Fruit fly (Drosophila melanogaster) whole organism, embryonic: ENCODE data around the gene Ubc4.

Experiments used
- Awh ChIP-seq: fragments of 200-800 bp; sonication (Bioruptor generic); IDR thresholded peaks from 2 replicates; pipeline ENCODE4, ENCODE4 v1.3.6; 2022; ENCODE audit warnings: missing biosample characterization, missing genetic modification characterization
- B-H1 ChIP-seq: fragments of 200-800 bp; sonication (Bioruptor generic); IDR thresholded peaks from 3 replicates; pipeline ENCODE4 v1.3.6; 2022; ENCODE audit warnings: missing biosample characterization, missing genetic modification characterization
- CG10267 ChIP-seq: fragments of 200-800 bp; sonication (Bioruptor generic); optimal IDR thresholded peaks from 2 replicates; lab custom pipeline; 2018; ENCODE audit warnings: missing biosample characterization, mild to moderate bottlenecking, missing genetic modification characterization, moderate library complexity
- CG11695 ChIP-seq: fragments of 200-800 bp; sonication (Bioruptor generic); IDR thresholded peaks from 3 replicates; pipeline ENCODE4 v1.3.6; 2022; ENCODE audit warnings: missing biosample characterization, missing genetic modification characterization
- CG12236 ChIP-seq: fragments of 200-800 bp; sonication (Bioruptor generic); optimal IDR thresholded peaks from 2 replicates; lab custom pipeline; 2016; ENCODE audit warnings: missing biosample characterization, missing genetic modification characterization
- CG12942 ChIP-seq: fragments of 200-800 bp; sonication (Bioruptor generic); optimal IDR thresholded peaks from 3 replicates; lab custom pipeline; 2016; ENCODE audit warnings: missing biosample characterization, missing genetic modification characterization
- CG14860 ChIP-seq: fragments of 200-800 bp; sonication (Bioruptor generic); IDR thresholded peaks from 3 replicates; pipeline ENCODE4 v1.3.6; 2022; ENCODE audit warnings: missing biosample characterization, missing genetic modification characterization; ENCODE audit not compliant: partially characterized antibody
- CG16863 ChIP-seq: fragments of 200-800 bp; sonication (Bioruptor generic); optimal IDR thresholded peaks from 3 replicates; lab custom pipeline; 2016; ENCODE audit warnings: missing biosample characterization, missing genetic modification characterization
- CG17186 ChIP-seq: fragments of 200-800 bp; sonication (Bioruptor generic); optimal IDR thresholded peaks from 3 replicates; lab custom pipeline; 2017; ENCODE audit warnings: missing biosample characterization, missing genetic modification reagents, missing genetic modification characterization
- CG17385 ChIP-seq: fragments of 200-800 bp; sonication (Bioruptor generic); optimal IDR thresholded peaks from 3 replicates; lab custom pipeline; 2018; ENCODE audit warnings: missing biosample characterization, mild to moderate bottlenecking, missing genetic modification characterization
- CG17568 ChIP-seq: fragments of 200-800 bp; sonication (Bioruptor generic); optimal IDR thresholded peaks from 2 replicates; lab custom pipeline; 2018; ENCODE audit warnings: missing biosample characterization, mild to moderate bottlenecking, missing genetic modification characterization, moderate library complexity
- CG17802 ChIP-seq: fragments of 200-800 bp; sonication (Bioruptor generic); optimal IDR thresholded peaks from 2 replicates; lab custom pipeline; 2018; ENCODE audit warnings: missing biosample characterization, mild to moderate bottlenecking, missing genetic modification characterization, moderate library complexity
- CG1832 ChIP-seq: fragments of 200-800 bp; sonication (Bioruptor generic); optimal IDR thresholded peaks from 2 replicates; lab custom pipeline; 2017; ENCODE audit warnings: missing biosample characterization, mild to moderate bottlenecking, missing genetic modification characterization, inconsistent platforms
- CG2678 ChIP-seq: fragments of 200-800 bp; sonication (Bioruptor generic); optimal IDR thresholded peaks from 3 replicates; lab custom pipeline; 2019; ENCODE audit warnings: missing biosample characterization, mild to moderate bottlenecking, missing genetic modification characterization, moderate library complexity
- CG2875 ChIP-seq: fragments of 200-800 bp; sonication (Bioruptor generic); optimal IDR thresholded peaks from 2 replicates; lab custom pipeline; 2017; ENCODE audit warnings: missing biosample characterization, mild to moderate bottlenecking, missing genetic modification characterization, missing genetic modification reagents
- CG3407 ChIP-seq: fragments of 200-800 bp; sonication (Bioruptor generic); optimal IDR thresholded peaks from 2 replicates; lab custom pipeline; 2018; ENCODE audit warnings: missing biosample characterization, mild to moderate bottlenecking, missing genetic modification characterization
- CG6689 ChIP-seq: fragments of 200-800 bp; sonication (Bioruptor generic); IDR thresholded peaks from 2 replicates; pipeline ENCODE4 v1.3.6; 2022; ENCODE audit warnings: missing biosample characterization, missing genetic modification characterization
- CG9817 ChIP-seq: fragments of 200-800 bp; sonication (Bioruptor generic); optimal IDR thresholded peaks from 2 replicates; lab custom pipeline; 2018; ENCODE audit warnings: missing biosample characterization, mild to moderate bottlenecking, missing genetic modification characterization, moderate library complexity
- CG9876 ChIP-seq: fragments of 200-800 bp; sonication (Bioruptor generic); optimal IDR thresholded peaks from 2 replicates; lab custom pipeline; 2016; ENCODE audit warnings: missing biosample characterization, missing genetic modification characterization
- D ChIP-seq, 2 experiments: fragments of 200-800 bp in 1 of 2; fragments of >200 bp in 1 of 2; sonication (Bioruptor generic) in 1 of 2; optimal IDR thresholded peaks; 2 replicates in 1 of 2; 3 replicates in 1 of 2; lab custom pipeline; 2017; ENCODE audit warnings: mild to moderate bottlenecking in 1 of 2, missing biosample characterization in 1 of 2, missing genetic modification characterization in 1 of 2, missing genetic modification reagents in 1 of 2
- Hand ChIP-seq: fragments of 200-800 bp; sonication (Bioruptor generic); optimal IDR thresholded peaks from 2 replicates; lab custom pipeline; 2017; ENCODE audit warnings: mild to moderate bottlenecking, missing biosample characterization, missing genetic modification reagents, missing genetic modification characterization
- Hmr ChIP-seq: fragments of 200-800 bp; sonication (Bioruptor generic); optimal IDR thresholded peaks from 3 replicates; lab custom pipeline; 2017; ENCODE audit warnings: mild to moderate bottlenecking, missing biosample characterization, missing genetic modification reagents, missing genetic modification characterization
- Hsf ChIP-seq: fragments of 200-800 bp; sonication (Bioruptor generic); optimal IDR thresholded peaks from 3 replicates; lab custom pipeline; 2016; ENCODE audit warnings: missing biosample characterization, missing genetic modification characterization
- Jarid2 ChIP-seq: fragments of 200-800 bp; sonication (Bioruptor generic); optimal IDR thresholded peaks from 3 replicates; lab custom pipeline; 2017; ENCODE audit warnings: mild to moderate bottlenecking, missing biosample characterization, missing genetic modification reagents, missing genetic modification characterization
- Max ChIP-seq: fragments of 200-800 bp; sonication (Bioruptor generic); optimal IDR thresholded peaks from 2 replicates; lab custom pipeline; 2016; ENCODE audit warnings: missing biosample characterization, mild to moderate bottlenecking, missing genetic modification characterization
- Nf-YA ChIP-seq: fragments of 200-800 bp; sonication (Bioruptor generic); IDR thresholded peaks from 2 replicates; pipeline ENCODE4 v1.3.6; 2022; ENCODE audit warnings: missing biosample characterization, missing genetic modification characterization
- Six4 ChIP-seq: fragments of 200-800 bp; sonication (Bioruptor generic); optimal IDR thresholded peaks from 2 replicates; lab custom pipeline; 2016; ENCODE audit warnings: missing biosample characterization, missing genetic modification characterization
- chm ChIP-seq: fragments of 200-800 bp; sonication (Bioruptor generic); IDR thresholded peaks from 2 replicates; pipeline ENCODE4 v1.3.6; 2022; ENCODE audit warnings: missing biosample characterization, missing genetic modification characterization
- ci ChIP-seq: fragments of 200-800 bp; sonication (Bioruptor generic); IDR thresholded peaks from 3 replicates; pipeline ENCODE4 v1.3.6; 2022; ENCODE audit warnings: missing biosample characterization, missing genetic modification characterization
- danr ChIP-seq: fragments of 200-800 bp; sonication (Bioruptor generic); IDR thresholded peaks from 2 replicates; pipeline ENCODE4 v1.3.6; 2022; ENCODE audit warnings: missing biosample characterization, missing genetic modification characterization
- dimm ChIP-seq: fragments of 200-800 bp; sonication (Bioruptor generic); IDR thresholded peaks from 2 replicates; pipeline ENCODE4 v1.3.6; 2022; ENCODE audit warnings: missing biosample characterization, missing genetic modification characterization
- disco-r ChIP-seq: fragments of 200-800 bp; sonication (Bioruptor generic); optimal IDR thresholded peaks from 2 replicates; lab custom pipeline; 2016; ENCODE audit warnings: missing biosample characterization, missing genetic modification characterization
- en ChIP-seq: fragments of 200-800 bp; sonication (Bioruptor generic); optimal IDR thresholded peaks from 2 replicates; lab custom pipeline; 2016; ENCODE audit warnings: missing biosample characterization, missing genetic modification characterization
- fu2 ChIP-seq: fragments of 200-800 bp; sonication (Bioruptor generic); optimal IDR thresholded peaks from 2 replicates; lab custom pipeline; 2016; ENCODE audit warnings: missing biosample characterization, missing genetic modification characterization
- gsb ChIP-seq: fragments of 200-800 bp; sonication (Bioruptor generic); IDR thresholded peaks from 2 replicates; pipeline ENCODE4 v1.3.6; 2022; ENCODE audit warnings: missing biosample characterization, missing genetic modification characterization
- inv ChIP-seq: fragments of 200-800 bp; sonication (Bioruptor generic); IDR thresholded peaks from 2 replicates; pipeline ENCODE4 v1.3.6; 2022; ENCODE audit warnings: missing biosample characterization, missing genetic modification characterization; ENCODE audit not compliant: partially characterized antibody
- jumu ChIP-seq: fragments of 200-800 bp; sonication (Bioruptor generic); optimal IDR thresholded peaks from 3 replicates; lab custom pipeline; 2016; ENCODE audit warnings: missing biosample characterization, missing genetic modification characterization
- kni ChIP-seq: fragments of 200-800 bp; sonication (Bioruptor generic); optimal IDR thresholded peaks from 3 replicates; lab custom pipeline; 2017; ENCODE audit warnings: mild to moderate bottlenecking, missing biosample characterization, missing genetic modification reagents, missing genetic modification characterization
- org-1 ChIP-seq: fragments of 200-800 bp; sonication (Bioruptor generic); optimal IDR thresholded peaks from 2 replicates; lab custom pipeline; 2017; ENCODE audit warnings: missing biosample characterization, missing genetic modification characterization
- otp ChIP-seq: fragments of 200-800 bp; sonication (Bioruptor generic); IDR thresholded peaks from 3 replicates; pipeline ENCODE4, ENCODE4 v1.3.6; 2022; ENCODE audit warnings: missing biosample characterization, missing genetic modification characterization
- pan ChIP-seq, 4 experiments: fragments of >200 bp in 3 of 4; fragments of 200-800 bp in 1 of 4; sonication (Bioruptor generic) in 1 of 4; optimal IDR thresholded peaks in 3 of 4; IDR thresholded peaks in 1 of 4; 2 replicates each; pipeline versions ENCODE4 v1.3.6 to Lab custom; 2017 to 2022; ENCODE audit warnings: missing biosample characterization in 2 of 4, missing genetic modification characterization in 2 of 4, mixed read lengths in 1 of 4
- pho ChIP-seq: fragments of 200-800 bp; sonication (Bioruptor generic); optimal IDR thresholded peaks from 2 replicates; lab custom pipeline; 2016; ENCODE audit warnings: missing biosample characterization, missing genetic modification characterization
- psq ChIP-seq: fragments of 200-800 bp; sonication (Bioruptor generic); optimal IDR thresholded peaks from 2 replicates; lab custom pipeline; 2017; ENCODE audit warnings: missing biosample characterization, missing genetic modification characterization
- sisA ChIP-seq: fragments of 200-800 bp; sonication (Bioruptor generic); IDR thresholded peaks from 2 replicates; pipeline ENCODE4 v1.3.6; 2022; ENCODE audit warnings: missing biosample characterization, missing genetic modification characterization
- slbo ChIP-seq: fragments of 200-800 bp; sonication (Bioruptor generic); IDR thresholded peaks from 2 replicates; pipeline ENCODE4 v1.3.6; 2022; ENCODE audit warnings: missing biosample characterization, missing genetic modification characterization
- stwl ChIP-seq: fragments of 200-800 bp; sonication (Bioruptor generic); optimal IDR thresholded peaks from 3 replicates; lab custom pipeline; 2018; ENCODE audit warnings: missing biosample characterization, mild to moderate bottlenecking, missing genetic modification characterization, moderate library complexity
- sug ChIP-seq: fragments of 200-800 bp; optimal IDR thresholded peaks from 2 replicates; lab custom pipeline; 2019; ENCODE audit warnings: missing biosample characterization, mild to moderate bottlenecking, missing genetic modification characterization, moderate library complexity
- unpg ChIP-seq: fragments of 200-800 bp; sonication (Bioruptor generic); optimal IDR thresholded peaks from 3 replicates; lab custom pipeline; 2018; ENCODE audit warnings: missing biosample characterization, mild to moderate bottlenecking, missing genetic modification characterization, moderate library complexity
- zen ChIP-seq: fragments of 200-800 bp; sonication (Bioruptor generic); optimal IDR thresholded peaks from 3 replicates; lab custom pipeline; 2018; ENCODE audit warnings: missing biosample characterization, mild to moderate bottlenecking, missing genetic modification characterization, moderate library complexity

Gene Ubc4

DNA sequence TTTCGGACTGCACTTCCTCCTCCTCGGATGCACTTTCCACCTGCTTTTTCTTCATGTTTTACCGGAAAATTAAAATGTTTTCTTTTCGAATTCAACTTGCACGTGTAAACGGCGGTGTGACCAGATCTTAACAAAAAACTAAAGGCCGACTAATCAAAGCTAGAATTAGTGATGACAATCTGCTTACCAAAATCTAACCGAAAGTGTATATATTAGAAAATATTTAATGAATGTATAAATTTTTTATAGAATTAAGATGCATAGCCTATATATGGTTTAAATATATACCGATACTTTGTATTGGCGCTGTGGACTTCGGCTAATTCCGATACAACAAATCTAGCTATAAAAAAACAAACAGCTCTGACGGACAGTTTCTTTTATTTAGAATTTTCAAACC, 20.8 kb downstream of the Ubc4 start, which contains the start of the genes CG18178 and CG14174 (continued):
- TF ChIP-seq danr (GFP tag; lab: Robert Waterston, UW) (0 out of 2 replicates have a peak, but pooled peaks have one; percentile 12), stwl (tag; lab: Kevin White, UChicago) (peak; percentile 35), Nf-YA (GFP tag; lab: Robert Waterston, UW) (0 out of 2 replicates have a peak, but pooled peaks have one; percentile 18), Awh (no peak), CG12236 (GFP tag; lab: Kevin White, UChicago) (no peak), unpg (GFP tag; lab: Kevin White, UChicago) (peak; percentile 56), Hand (GFP tag; lab: Kevin White, UChicago) (peak; percentile 2), sisA (GFP tag; lab: Robert Waterston, UW) (peak; percentile 58), CG17568 (no peak), pho (GFP tag; lab: Kevin White, UChicago) (no peak), CG2678 (peak; percentile 74), CG10267 (tag; lab: Kevin White, UChicago) (peak; percentile 76), CG1832 (GFP tag; lab: Kevin White, UChicago) (no peak), gsb (GFP tag; lab: Robert Waterston, UW) (no peak), Hsf (GFP tag; lab: Kevin White, UChicago) (peak; percentile 25), fu2 (GFP tag; lab: Kevin White, UChicago) (no peak), pan (optimal IDR thresholded peaks at IDR 0.05; lab: Kevin White, UChicago) (no peak), pan (GFP tag; optimal IDR thresholded peaks at IDR 0.05 in 1 of 2, IDR thresholded peaks at IDR 0.05 in 1 of 2) (peak in 1 of 2 experiments; percentile 51), CG17186 (GFP tag; lab: Kevin White, UChicago) (peak; percentile 40), sug (tag; lab: Kevin White, UChicago) (peak; percentile 83), chm (GFP tag; lab: Robert Waterston, UW) (no peak), disco-r (GFP tag; lab: Kevin White, UChicago) (no peak), Max (GFP tag; lab: Kevin White, UChicago) (peak; percentile 90), kni (GFP tag; lab: Kevin White, UChicago) (no peak), Jarid2 (GFP tag; lab: Kevin White, UChicago) (no peak), CG11695 (GFP tag; lab: Robert Waterston, UW) (peak; percentile 49; the same call in 1 of the 3 replicates), CG3407 (GFP tag; lab: Kevin White, UChicago) (no peak), CG9876 (no peak), otp (no peak), Hmr (no peak), CG6689 (peak; percentile 67), D (optimal IDR thresholded peaks at IDR 0.05; lab: Kevin White, UChicago) (no peak), D (GFP tag; optimal IDR thresholded peaks at IDR 0.05; lab: Kevin White, UChicago) (peak; percentile 16), CG17802 (tag; lab: Kevin White, UChicago) (peak; percentile 54), dimm (GFP tag; lab: Robert Waterston, UW) (no peak), org-1 (GFP tag; lab: Kevin White, UChicago) (no peak), zen (tag; lab: Kevin White, UChicago) (peak; percentile 73), slbo (GFP tag; lab: Robert Waterston, UW) (peak; percentile 83), psq (peak; percentile 12), CG12942 (GFP tag; lab: Kevin White, UChicago) (peak; percentile 58), CG17385 (GFP tag; lab: Kevin White, UChicago) (peak; percentile 66), inv (peak; percentile 34; the same call in 1 of the 2 replicates), Six4 (GFP tag; lab: Kevin White, UChicago) (peak; percentile 51), jumu (GFP tag; lab: Kevin White, UChicago) (no peak), CG9817 (tag; lab: Kevin White, UChicago) (peak; percentile 70), CG2875 (GFP tag; lab: Kevin White, UChicago) (no peak), ci (GFP tag; lab: Robert Waterston, UW) (peak; percentile 44; the same call in 1 of the 3 replicates), en (GFP tag; lab: Kevin White, UChicago) (no peak), B-H1 (GFP tag; lab: Robert Waterston, UW) (no peak; the same call in 2 of the 3 replicates), CG16863 (no peak), CG14860 (no peak)
